Fruit fly (Drosophila melanogaster) whole organism, embryonic: ENCODE data around the gene NC2beta.
A peak's percentile ranks its signal among the peaks of the same experiment; 100 is the strongest.

Experiments used
- Ada2b ChIP-seq: fragments of 200-800 bp; sonication (Bioruptor generic); IDR thresholded peaks from 2 replicates; pipeline ENCODE4 v1.3.6; 2022; ENCODE audit warnings: missing biosample characterization, missing genetic modification characterization
- CG10267 ChIP-seq: fragments of 200-800 bp; sonication (Bioruptor generic); optimal IDR thresholded peaks from 2 replicates; lab custom pipeline; 2018; ENCODE audit warnings: missing biosample characterization, mild to moderate bottlenecking, missing genetic modification characterization, moderate library complexity
- CG10321 ChIP-seq: fragments of 200-800 bp; sonication (Bioruptor generic); IDR thresholded peaks from 2 replicates; pipeline ENCODE4 v1.3.6; 2022; ENCODE audit warnings: missing biosample characterization, missing genetic modification characterization
- CG10979 ChIP-seq: fragments of 200-800 bp; sonication (Bioruptor generic); optimal IDR thresholded peaks from 2 replicates; lab custom pipeline; 2018; ENCODE audit warnings: missing biosample characterization, mild to moderate bottlenecking, missing genetic modification characterization, moderate library complexity
- CG13296 ChIP-seq: fragments of 200-800 bp; sonication (Bioruptor generic); optimal IDR thresholded peaks from 3 replicates; lab custom pipeline; 2018; ENCODE audit warnings: missing biosample characterization, mild to moderate bottlenecking, missing genetic modification characterization
- CG14014 ChIP-seq: fragments of 200-800 bp; sonication (Bioruptor generic); IDR thresholded peaks from 2 replicates; pipeline ENCODE4 v1.3.6; 2022; ENCODE audit warnings: missing biosample characterization, missing genetic modification characterization
- CG15073 ChIP-seq: fragments of 200-800 bp; sonication (Bioruptor generic); optimal IDR thresholded peaks from 2 replicates; lab custom pipeline; 2016; ENCODE audit warnings: missing biosample characterization, missing genetic modification characterization
- CG15479 ChIP-seq: fragments of 200-800 bp; sonication (Bioruptor generic); optimal IDR thresholded peaks from 3 replicates; lab custom pipeline; 2019; ENCODE audit warnings: missing biosample characterization, mild to moderate bottlenecking, missing genetic modification characterization, moderate library complexity
- CG15696 ChIP-seq: fragments of 200-800 bp; sonication (Bioruptor generic); optimal IDR thresholded peaks from 2 replicates; lab custom pipeline; 2019; ENCODE audit warnings: missing biosample characterization, mild to moderate bottlenecking, missing genetic modification characterization, moderate library complexity
- CG16863 ChIP-seq: fragments of 200-800 bp; sonication (Bioruptor generic); optimal IDR thresholded peaks from 3 replicates; lab custom pipeline; 2016; ENCODE audit warnings: missing biosample characterization, missing genetic modification characterization
- CG17328 ChIP-seq: fragments of 200-800 bp; sonication (Bioruptor generic); IDR thresholded peaks from 2 replicates; pipeline ENCODE4 v1.3.6; 2022; ENCODE audit warnings: missing biosample characterization, missing genetic modification characterization
- CG18619 ChIP-seq: fragments of 200-800 bp; sonication (Bioruptor generic); optimal IDR thresholded peaks from 3 replicates; lab custom pipeline; 2017; ENCODE audit warnings: missing biosample characterization, mild to moderate bottlenecking, missing genetic modification characterization
- CG2202 ChIP-seq: fragments of 200-800 bp; sonication (Bioruptor generic); optimal IDR thresholded peaks from 2 replicates; lab custom pipeline; 2018; ENCODE audit warnings: missing biosample characterization, mild to moderate bottlenecking, missing genetic modification characterization
- CG30403 ChIP-seq: fragments of 200-800 bp; sonication (Bioruptor generic); optimal IDR thresholded peaks from 3 replicates; lab custom pipeline; 2016; ENCODE audit warnings: missing biosample characterization, missing genetic modification characterization
- CG3407 ChIP-seq: fragments of 200-800 bp; sonication (Bioruptor generic); optimal IDR thresholded peaks from 2 replicates; lab custom pipeline; 2018; ENCODE audit warnings: missing biosample characterization, mild to moderate bottlenecking, missing genetic modification characterization
- CG34422 ChIP-seq: fragments of 200-800 bp; sonication (Bioruptor generic); IDR thresholded peaks from 3 replicates; pipeline ENCODE4 v1.3.6; 2022; ENCODE audit warnings: missing biosample characterization, missing genetic modification characterization
- CG6791 ChIP-seq: fragments of 200-800 bp; sonication (Bioruptor generic); IDR thresholded peaks from 3 replicates; pipeline ENCODE4 v1.3.6; 2022; ENCODE audit warnings: missing biosample characterization, missing genetic modification characterization; ENCODE audit not compliant: partially characterized antibody
- CG7372 ChIP-seq: fragments of 200-800 bp; sonication (Bioruptor generic); IDR thresholded peaks from 2 replicates; pipeline ENCODE4 v1.3.6; 2022; ENCODE audit warnings: missing biosample characterization, missing genetic modification characterization
- CG8478 ChIP-seq: fragments of >200 bp; optimal IDR thresholded peaks from 2 replicates; lab custom pipeline; 2018
- CG9609 ChIP-seq: fragments of 200-800 bp; sonication (Bioruptor generic); optimal IDR thresholded peaks from 3 replicates; lab custom pipeline; 2016; ENCODE audit warnings: missing biosample characterization, missing genetic modification characterization
- CrebB ChIP-seq: fragments of 200-800 bp; sonication (Bioruptor generic); optimal IDR thresholded peaks from 3 replicates; lab custom pipeline; 2018; ENCODE audit warnings: missing biosample characterization, mild to moderate bottlenecking, missing genetic modification characterization
- D ChIP-seq, 2 experiments: fragments of 200-800 bp in 1 of 2; fragments of >200 bp in 1 of 2; sonication (Bioruptor generic) in 1 of 2; optimal IDR thresholded peaks; 2 replicates in 1 of 2; 3 replicates in 1 of 2; lab custom pipeline; 2017; ENCODE audit warnings: mild to moderate bottlenecking in 1 of 2, missing biosample characterization in 1 of 2, missing genetic modification characterization in 1 of 2, missing genetic modification reagents in 1 of 2
- Dad ChIP-seq: fragments of 200-800 bp; sonication (Bioruptor generic); optimal IDR thresholded peaks from 3 replicates; lab custom pipeline; 2016; ENCODE audit warnings: missing biosample characterization, missing genetic modification characterization
- Dll ChIP-seq: fragments of 200-800 bp; sonication (Bioruptor generic); IDR thresholded peaks from 4 replicates; pipeline ENCODE4 v1.3.6; 2022; ENCODE audit warnings: missing biosample characterization, missing genetic modification characterization; ENCODE audit not compliant: partially characterized antibody
- Dp ChIP-seq: fragments of 200-800 bp; sonication (Bioruptor generic); optimal IDR thresholded peaks from 2 replicates; lab custom pipeline; 2018; ENCODE audit warnings: missing biosample characterization, mild to moderate bottlenecking, missing genetic modification characterization, moderate library complexity
- HLH4C ChIP-seq: fragments of 200-800 bp; sonication (Bioruptor generic); IDR thresholded peaks from 3 replicates; pipeline ENCODE4 v1.3.6; 2022; ENCODE audit warnings: missing biosample characterization, missing genetic modification characterization; ENCODE audit not compliant: partially characterized antibody
- Lim3 ChIP-seq: fragments of 200-800 bp; sonication (Bioruptor generic); IDR thresholded peaks from 2 replicates; pipeline ENCODE4 v1.3.6; 2022; ENCODE audit warnings: missing biosample characterization, missing genetic modification characterization
- abd-A ChIP-seq: fragments of 200-800 bp; sonication (Bioruptor generic); optimal IDR thresholded peaks from 3 replicates; lab custom pipeline; 2019; ENCODE audit warnings: missing biosample characterization, mild to moderate bottlenecking, missing genetic modification characterization, moderate library complexity
- bbx ChIP-seq: fragments of 200-800 bp; sonication (Bioruptor generic); IDR thresholded peaks from 2 replicates; pipeline ENCODE4 v1.3.6; 2022; ENCODE audit warnings: missing biosample characterization, missing genetic modification characterization; ENCODE audit not compliant: partially characterized antibody
- corto ChIP-seq: fragments of 200-800 bp; sonication (Bioruptor generic); optimal IDR thresholded peaks from 2 replicates; lab custom pipeline; 2016; ENCODE audit warnings: missing biosample characterization, mild to moderate bottlenecking, missing genetic modification characterization, moderate library complexity
- dan ChIP-seq: fragments of 200-800 bp; sonication (Bioruptor generic); IDR thresholded peaks from 2 replicates; pipeline ENCODE4 v1.3.6; 2022; ENCODE audit warnings: missing biosample characterization, missing genetic modification characterization
- dmrt11E ChIP-seq: fragments of 200-800 bp; sonication (Bioruptor generic); optimal IDR thresholded peaks from 3 replicates; lab custom pipeline; 2018; ENCODE audit warnings: missing biosample characterization, mild to moderate bottlenecking, missing genetic modification characterization, moderate library complexity
- exex ChIP-seq: fragments of 200-800 bp; sonication (Bioruptor generic); optimal IDR thresholded peaks from 4 replicates; lab custom pipeline; 2018; ENCODE audit warnings: missing biosample characterization, mild to moderate bottlenecking, missing genetic modification characterization, moderate library complexity
- fd64A ChIP-seq: fragments of 200-800 bp; sonication (Bioruptor generic); optimal IDR thresholded peaks from 3 replicates; lab custom pipeline; 2018; ENCODE audit warnings: missing biosample characterization, mild to moderate bottlenecking, missing genetic modification characterization
- gce ChIP-seq: fragments of 200-800 bp; sonication (Bioruptor generic); IDR thresholded peaks from 3 replicates; pipeline ENCODE4 v1.3.6; 2022; ENCODE audit warnings: missing biosample characterization, missing genetic modification characterization
- hth ChIP-seq: fragments of >200 bp; optimal IDR thresholded peaks from 2 replicates; lab custom pipeline; 2017; ENCODE audit warnings: inconsistent platforms
- ind ChIP-seq: fragments of 200-800 bp; sonication (Bioruptor generic); optimal IDR thresholded peaks from 3 replicates; lab custom pipeline; 2016; ENCODE audit warnings: missing biosample characterization, missing genetic modification characterization
- kah ChIP-seq: fragments of 200-800 bp; sonication (Bioruptor generic); optimal IDR thresholded peaks from 2 replicates; lab custom pipeline; 2018; ENCODE audit warnings: missing biosample characterization, mild to moderate bottlenecking, missing genetic modification characterization
- lilli ChIP-seq: fragments of 200-800 bp; sonication (Bioruptor generic); optimal IDR thresholded peaks from 3 replicates; lab custom pipeline; 2016; ENCODE audit warnings: missing biosample characterization, missing genetic modification characterization
- odd ChIP-seq: fragments of 200-800 bp; sonication (Bioruptor generic); optimal IDR thresholded peaks from 2 replicates; lab custom pipeline; 2017; ENCODE audit warnings: missing biosample characterization, mild to moderate bottlenecking, missing genetic modification characterization
- otp ChIP-seq: fragments of 200-800 bp; sonication (Bioruptor generic); IDR thresholded peaks from 3 replicates; pipeline ENCODE4, ENCODE4 v1.3.6; 2022; ENCODE audit warnings: missing biosample characterization, missing genetic modification characterization
- phol ChIP-seq: fragments of 200-800 bp; sonication (Bioruptor generic); optimal IDR thresholded peaks from 3 replicates; lab custom pipeline; 2018; ENCODE audit warnings: missing biosample characterization, mild to moderate bottlenecking, missing genetic modification characterization, moderate library complexity
- prd ChIP-seq, 3 experiments: fragments of >200 bp in 2 of 3; fragments of 200-800 bp in 1 of 3; sonication (Bioruptor generic) in 1 of 3; optimal IDR thresholded peaks in 2 of 3; IDR thresholded peaks in 1 of 3; 2 replicates in 2 of 3; 3 replicates in 1 of 3; pipeline versions ENCODE4 v1.3.6 to Lab custom; 2017 to 2022; ENCODE audit warnings: missing biosample characterization in 1 of 3, missing genetic modification characterization in 1 of 3
- scrt ChIP-seq: fragments of 200-800 bp; sonication (Bioruptor generic); optimal IDR thresholded peaks from 2 replicates; lab custom pipeline; 2018; ENCODE audit warnings: missing biosample characterization, mild to moderate bottlenecking, missing genetic modification characterization, moderate library complexity
- sd ChIP-seq: fragments of 200-800 bp; sonication (Bioruptor generic); optimal IDR thresholded peaks from 3 replicates; lab custom pipeline; 2018; ENCODE audit warnings: missing biosample characterization, mild to moderate bottlenecking, missing genetic modification characterization, moderate library complexity
- tll ChIP-seq, 2 experiments: fragments of 200-800 bp in 1 of 2; fragments of >200 bp in 1 of 2; sonication (Bioruptor generic) in 1 of 2; optimal IDR thresholded peaks; 2 replicates each; lab custom pipeline; 2017 to 2019; ENCODE audit warnings: missing biosample characterization in 2 of 2, missing genetic modification characterization in 2 of 2, mild to moderate bottlenecking in 1 of 2, moderate library complexity in 1 of 2
- tna ChIP-seq: fragments of 200-800 bp; sonication (Bioruptor generic); IDR thresholded peaks from 2 replicates; pipeline ENCODE4 v1.3.6; 2022; ENCODE audit warnings: missing biosample characterization, missing genetic modification characterization; ENCODE audit not compliant: partially characterized antibody
- trem ChIP-seq: fragments of 200-800 bp; optimal IDR thresholded peaks from 3 replicates; lab custom pipeline; 2019; ENCODE audit warnings: missing biosample characterization, mild to moderate bottlenecking, missing genetic modification characterization, moderate library complexity
- twi ChIP-seq: fragments of 200-800 bp; optimal IDR thresholded peaks from 2 replicates; lab custom pipeline; 2019; ENCODE audit warnings: missing biosample characterization, mild to moderate bottlenecking, missing genetic modification characterization, moderate library complexity
- wor ChIP-seq: fragments of 200-800 bp; sonication (Bioruptor generic); IDR thresholded peaks from 2 replicates; pipeline ENCODE4 v1.3.6; 2022; ENCODE audit warnings: missing biosample characterization, missing genetic modification characterization

Gene NC2beta

dm6 chr2L:15013523-15013922 is 5.9 kb downstream of the NC2beta start:
- no peak for TF ChIP-seq odd (GFP tag; lab: Kevin White, UChicago)
- no peak for TF ChIP-seq CG13296 (GFP tag; lab: Kevin White, UChicago)
- no peak for TF ChIP-seq wor
- TF ChIP-seq corto (GFP tag; lab: Kevin White, UChicago): no peak
- no peak for TF ChIP-seq kah
- no peak for TF ChIP-seq dan (GFP tag; lab: Robert Waterston, UW)
- no peak for TF ChIP-seq dmrt11E (tag; lab: Kevin White, UChicago)
- TF ChIP-seq sd: peak; percentile 4
- TF ChIP-seq CG15696: no peak
- no peak for TF ChIP-seq HLH4C
- no peak for TF ChIP-seq twi
- TF ChIP-seq CG6791 (GFP tag; lab: Robert Waterston, UW): no peak
- no peak for TF ChIP-seq hth
- peak; percentile 34 for TF ChIP-seq abd-A
- no peak for TF ChIP-seq ind (GFP tag; lab: Kevin White, UChicago)
- no peak for TF ChIP-seq CG34422
- no peak for TF ChIP-seq CG9609
- no peak for TF ChIP-seq Dad (GFP tag; lab: Kevin White, UChicago)
- TF ChIP-seq CG15073: no peak
- no peak for TF ChIP-seq Lim3
- no peak for TF ChIP-seq CG8478 (lab: Kevin White, UChicago)
- no peak for TF ChIP-seq gce (GFP tag; lab: Robert Waterston, UW)
- TF ChIP-seq scrt: peak; percentile 0
- TF ChIP-seq CG14014: no peak
- TF ChIP-seq CG10321 (GFP tag; lab: Robert Waterston, UW): 0 out of 2 replicates have a peak, but pooled peaks have one; percentile 28
- TF ChIP-seq CG10267 (tag; lab: Kevin White, UChicago): no peak
- TF ChIP-seq CG3407 (GFP tag; lab: Kevin White, UChicago): no peak
- TF ChIP-seq CG2202 (tag; lab: Kevin White, UChicago): no peak
- TF ChIP-seq phol (tag; lab: Kevin White, UChicago): peak; percentile 7
- TF ChIP-seq CG30403 (GFP tag; lab: Kevin White, UChicago): no peak
- no peak for TF ChIP-seq CG18619 (GFP tag; lab: Kevin White, UChicago)
- no peak for TF ChIP-seq fd64A
- TF ChIP-seq otp: no peak
- TF ChIP-seq lilli (GFP tag; lab: Kevin White, UChicago): no peak
- TF ChIP-seq D (optimal IDR thresholded peaks at IDR 0.05; lab: Kevin White, UChicago): no peak
- TF ChIP-seq D (GFP tag; optimal IDR thresholded peaks at IDR 0.05; lab: Kevin White, UChicago): no peak
- TF ChIP-seq CG15479 (GFP tag; lab: Kevin White, UChicago): peak; percentile 55
- TF ChIP-seq Dll (GFP tag; lab: Robert Waterston, UW): no peak
- no peak for TF ChIP-seq tna (GFP tag; lab: Robert Waterston, UW)
- TF ChIP-seq trem (tag; lab: Kevin White, UChicago): no peak
- TF ChIP-seq CG7372: 0 out of 2 replicates have a peak, but pooled peaks have one; percentile 14
- peak; percentile 12 for TF ChIP-seq CG10979 (tag; lab: Kevin White, UChicago)
- TF ChIP-seq CG16863 (GFP tag; lab: Kevin White, UChicago): no peak
- TF ChIP-seq CrebB (tag; lab: Kevin White, UChicago): no peak
- TF ChIP-seq CG17328: 0 out of 2 replicates have a peak, but pooled peaks have one; percentile 10
- TF ChIP-seq tll (GFP tag; optimal IDR thresholded peaks at IDR 0.05; lab: Kevin White, UChicago): peak in 1 of 2 experiments; percentile 83
- TF ChIP-seq Dp (GFP tag; lab: Kevin White, UChicago): no peak
- TF ChIP-seq exex (tag; lab: Kevin White, UChicago): no peak
- no peak for TF ChIP-seq prd (optimal IDR thresholded peaks at IDR 0.05; lab: Kevin White, UChicago)
- TF ChIP-seq prd (GFP tag; IDR thresholded peaks at IDR 0.05; lab: Robert Waterston, UW): 0 out of 3 replicates have a peak, but pooled peaks have one; percentile 23
- TF ChIP-seq bbx: no peak
- no peak for TF ChIP-seq Ada2b (GFP tag; lab: Robert Waterston, UW)
